Worm (Caenorhabditis elegans): ENCODE results near the gene tag-65.

Gene tag-65

DNA sequence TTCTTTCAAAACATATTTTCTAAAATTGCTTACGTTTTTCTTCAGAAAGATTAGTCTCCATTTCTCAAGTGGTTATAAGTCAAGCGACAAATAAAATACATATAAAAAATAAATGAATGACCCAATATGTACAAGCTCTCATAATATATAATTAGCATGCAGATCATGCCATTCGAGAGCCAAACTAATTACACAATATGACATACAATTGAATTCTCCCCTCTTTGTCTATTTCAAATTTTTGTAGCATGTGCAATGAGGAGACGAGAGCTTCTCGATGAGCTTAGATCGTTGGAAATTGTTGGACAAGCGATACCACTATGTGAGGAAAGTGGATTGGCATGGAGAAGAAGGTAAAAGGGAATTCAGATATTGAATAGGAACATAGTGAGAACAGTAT, 28.9 kb upstream of the tag-65 start, which contains the start of gene hlh-34:
Gene hlh-34, minus strand, starts transcription at position 101 of the 400 bp plus-strand sequence.
- no peak for TF ChIP-seq T20F7.1 (GFP tag; optimal IDR thresholded peaks at IDR 0.05)
- TF ChIP-seq hmg-1.1 (GFP tag; IDR thresholded peaks at IDR 0.05), result no peak
- no peak for TF ChIP-seq mxl-2 (GFP tag; conservative IDR thresholded peaks at IDR 0.05)
- no peak for TF ChIP-seq ZK337.2 (GFP tag; IDR thresholded peaks at IDR 0.05)

DNA sequence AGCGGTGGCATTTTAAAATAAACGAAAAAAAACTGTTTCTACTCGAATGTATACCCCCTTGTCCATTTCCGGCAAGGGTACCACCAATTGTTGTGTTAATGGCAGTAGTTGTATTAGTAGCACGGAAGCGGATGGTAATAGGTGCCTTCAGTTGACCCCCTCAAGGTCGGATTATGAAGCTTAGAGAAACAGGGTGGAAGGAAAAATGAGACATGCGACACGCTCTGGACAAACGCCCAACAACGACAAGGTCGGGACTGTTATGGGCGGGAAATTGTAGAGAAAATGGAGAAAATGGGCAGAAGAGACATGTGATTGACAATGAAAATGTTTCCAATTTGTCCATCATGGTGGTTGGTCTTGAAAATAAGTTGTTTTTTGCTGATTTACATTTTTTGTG, 25.6 kb upstream of the tag-65 start, which contains the start of gene T01D3.3:
Gene T01D3.3, plus strand, starts transcription at position 312 of the 400 bp plus-strand sequence.
- no peak for TF ChIP-seq nhr-11 (tag; optimal IDR thresholded peaks at IDR 0.05)
- no peak for TF ChIP-seq ZK337.2 (GFP tag; IDR thresholded peaks at IDR 0.05)
- TF ChIP-seq nhr-25 (tag; optimal IDR thresholded peaks at IDR 0.05; ENCODE audit: borderline replicate concordance, insufficient read depth), result peak; percentile 63

- TF ChIP-seq pha-4 (GFP tag; IDR thresholded peaks at IDR 0.05), result no peak
- TF ChIP-seq pha-4 (tag; optimal IDR thresholded peaks at IDR 0.05), result no peak
- TF ChIP-seq mdt-29 (GFP tag; IDR thresholded peaks at IDR 0.05), result no peak
- TF ChIP-seq nhr-25 (tag; optimal IDR thresholded peaks at IDR 0.05; ENCODE audit: borderline replicate concordance, insufficient read depth), result no peak
- TF ChIP-seq nhr-28 (tag; optimal IDR thresholded peaks at IDR 0.05), result no peak
- no peak for TF ChIP-seq unc-39 (tag; optimal IDR thresholded peaks at IDR 0.05)
- no peak for TF ChIP-seq lim-7 (GFP tag; IDR thresholded peaks at IDR 0.05)
- no peak for TF ChIP-seq daf-16 (GFP tag; optimal IDR thresholded peaks at IDR 0.05)
- no peak for TF ChIP-seq daf-16 (tag; optimal IDR thresholded peaks at IDR 0.05)
- no peak for TF ChIP-seq hmg-1.1 (GFP tag; IDR thresholded peaks at IDR 0.05)
- no peak for TF ChIP-seq cey-2 (tag; optimal IDR thresholded peaks at IDR 0.05; ENCODE audit: borderline replicate concordance, insufficient read depth)
- TF ChIP-seq nhr-48 (tag; optimal IDR thresholded peaks at IDR 0.05), result no peak
- TF ChIP-seq unc-130 (GFP tag; optimal IDR thresholded peaks at IDR 0.05), result no peak
- no peak for TF ChIP-seq F37D6.2 (tag; optimal IDR thresholded peaks at IDR 0.05)
- no peak for TF ChIP-seq ceh-82 (tag; optimal IDR thresholded peaks at IDR 0.05)
- no peak for TF ChIP-seq zip-11 (GFP tag; IDR thresholded peaks at IDR 0.05)
- TF ChIP-seq hlh-11 (tag; optimal IDR thresholded peaks at IDR 0.05), result no peak
These were observed 15.7 kb upstream of the tag-65 start for ce11 chrV:13694103-13694502.

ce11 chrV:13690276-13690675, 11.9 kb upstream of the tag-65 start:
- TF ChIP-seq zfp-2 (tag; optimal IDR thresholded peaks at IDR 0.05) (no peak), unc-62 (GFP tag; optimal IDR thresholded peaks at IDR 0.05 in 1 of 2) (peak in 1 of 2 experiments; percentile 96), unc-62 (tag; optimal IDR thresholded peaks at IDR 0.05) (no peak), lim-7 (GFP tag; IDR thresholded peaks at IDR 0.05) (no peak), lin-13 (GFP tag; optimal IDR thresholded peaks at IDR 0.05) (no peak), mep-1 (tag; optimal IDR thresholded peaks at IDR 0.05) (no peak), dpl-1 (GFP tag; optimal IDR thresholded peaks at IDR 0.05) (no peak)

DNA sequence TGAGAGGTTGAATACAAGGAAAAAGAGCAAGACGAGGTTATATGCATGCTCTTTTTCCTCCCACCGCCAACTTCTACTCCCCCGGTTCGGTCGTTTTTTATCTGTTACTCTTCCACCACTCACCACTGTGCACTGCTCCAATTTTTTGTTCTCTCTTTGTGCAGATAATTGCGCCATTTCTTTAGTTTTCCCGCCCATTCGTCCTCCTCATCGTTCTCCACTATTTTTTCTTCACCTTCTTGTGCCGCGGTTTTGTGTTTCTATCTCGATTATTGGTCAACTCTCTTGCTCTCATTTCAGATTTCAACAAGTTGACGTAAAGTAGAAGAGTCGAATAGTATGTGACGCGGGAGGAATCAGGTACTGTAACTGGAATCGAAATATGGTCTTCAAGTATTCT, 11.2 kb upstream of the tag-65 start, which contains the start of gene T01D3.1:
Gene T01D3.1, plus strand, starts transcription at position 301 of the 400 bp plus-strand sequence.
- no peak for TF ChIP-seq Y105C5A.15 (GFP tag; IDR thresholded peaks at IDR 0.05)
- no peak for TF ChIP-seq php-3 (GFP tag; IDR thresholded peaks at IDR 0.05)
- TF ChIP-seq unc-62 (GFP tag; optimal IDR thresholded peaks at IDR 0.05 in 1 of 2), result peak in 1 of 2 experiments; percentile 58
- TF ChIP-seq unc-62 (tag; optimal IDR thresholded peaks at IDR 0.05), result no peak

DNA sequence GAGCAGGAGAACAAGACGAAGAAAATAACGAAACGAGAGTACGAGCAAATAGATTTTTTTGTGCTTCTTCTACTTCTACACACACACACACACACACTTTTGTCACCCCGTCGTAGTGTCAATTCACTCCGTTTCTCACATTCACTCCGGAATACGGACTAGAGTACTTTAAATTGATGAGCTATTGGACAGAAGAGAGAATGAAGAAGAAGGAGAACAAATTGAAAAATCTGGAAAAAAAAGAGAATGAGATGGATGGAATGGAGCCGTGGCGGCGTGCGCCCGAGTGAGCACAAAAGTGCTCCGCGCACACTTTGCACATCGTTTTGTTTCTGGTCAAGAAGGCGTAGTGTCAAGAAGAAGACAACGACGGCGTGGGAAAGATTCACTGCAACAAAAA, 9.1 kb upstream of the tag-65 start:
- TF ChIP-seq nhr-11 (tag; optimal IDR thresholded peaks at IDR 0.05), result no peak
- peak in 1 of 2 experiments; percentile 92 for TF ChIP-seq unc-62 (GFP tag; optimal IDR thresholded peaks at IDR 0.05 in 1 of 2)
- no peak for TF ChIP-seq unc-62 (tag; optimal IDR thresholded peaks at IDR 0.05)
- TF ChIP-seq aha-1 (tag), result peak; percentile 69

- no peak for TF ChIP-seq lin-1 (GFP tag; IDR thresholded peaks at IDR 0.05)
- no peak for TF ChIP-seq Y105C5A.15 (GFP tag; IDR thresholded peaks at IDR 0.05)
- no peak for TF ChIP-seq ceh-44 (GFP tag; IDR thresholded peaks at IDR 0.05)
- no peak for TF ChIP-seq hlh-11 (tag; optimal IDR thresholded peaks at IDR 0.05)
These were observed 8.1 kb upstream of the tag-65 start for ce11 chrV:13686513-13686912.

All from whole organism, L4 larva.